Worm (Caenorhabditis elegans) whole organism, L3 larva: ENCODE measurements around the gene F18H3.4.

Source experiments
- aly-2 ChIP-seq: fragments of 150-350 bp; optimal IDR thresholded peaks from 2 replicates; lab custom pipeline; 2014; ENCODE audit warnings: missing biosample characterization, missing genetic modification characterization
- ama-1 ChIP-seq: fragments of 150-350 bp; optimal IDR thresholded peaks from 2 replicates; lab custom pipeline; 2018
- ceh-16 ChIP-seq: sonication (generic microtip); optimal IDR thresholded peaks from 2 replicates; lab custom pipeline; 2017; ENCODE audit warnings: missing biosample characterization, missing genetic modification characterization
- fos-1 ChIP-seq: fragments of 150-350 bp; optimal IDR thresholded peaks from 2 replicates; lab custom pipeline; 2014; ENCODE audit warnings: missing biosample characterization, missing genetic modification characterization
- jun-1 ChIP-seq: fragments of 150-350 bp; optimal IDR thresholded peaks from 2 replicates; lab custom pipeline; 2014; ENCODE audit warnings: missing biosample characterization, missing genetic modification reagents, missing genetic modification characterization
- snpc-4 ChIP-seq: fragments of 150-350 bp; optimal IDR thresholded peaks from 2 replicates; lab custom pipeline; 2014; ENCODE audit warnings: missing biosample characterization, missing genetic modification characterization
- zag-1 ChIP-seq: fragments of 150-350 bp; optimal IDR thresholded peaks from 2 replicates; lab custom pipeline; 2014; ENCODE audit warnings: missing biosample characterization, missing genetic modification characterization
- ztf-11 ChIP-seq: fragments of 150-350 bp; optimal IDR thresholded peaks from 2 replicates; lab custom pipeline; 2014; ENCODE audit warnings: missing biosample characterization, missing genetic modification characterization

ce11 chrX:13506493-13506892 is 22.4 kb upstream of the F18H3.4 start:
- TF ChIP-seq jun-1 (tag; lab: Kevin White, UChicago) (no peak), ceh-16 (tag; lab: Kevin White, UChicago) (no peak), snpc-4 (tag; lab: Kevin White, UChicago) (no peak), ztf-11 (tag; lab: Kevin White, UChicago) (no peak), ama-1 (lab: Kevin White, UChicago) (no peak), fos-1 (tag; lab: Kevin White, UChicago) (no peak), aly-2 (tag; lab: Kevin White, UChicago) (no peak), zag-1 (tag; lab: Kevin White, UChicago) (no peak)
